Fruit fly (Drosophila melanogaster): ENCODE measurements around the gene Apc.

Apc gene

dm6 chr3R:28888561-28889426 lies 44.2 kb upstream of the Apc start (continued):
- TF ChIP-seq CG1603 (tag; optimal IDR thresholded peaks at IDR 0.05) (peak; percentile 61), knrl (GFP tag; IDR thresholded peaks at IDR 0.05; ENCODE audit: partially characterized antibody) (no peak), CG13287 (GFP tag; IDR thresholded peaks at IDR 0.05; ENCODE audit: partially characterized antibody) (no peak; the same call in 1 of the 2 replicates), ind (GFP tag; optimal IDR thresholded peaks at IDR 0.05) (peak; percentile 91), CG2678 (tag; optimal IDR thresholded peaks at IDR 0.05) (peak; percentile 88), CG13894 (tag; optimal IDR thresholded peaks at IDR 0.05) (peak; percentile 80), Abd-B (GFP tag; optimal IDR thresholded peaks at IDR 0.05) (peak; percentile 70), zfh1 (GFP tag; IDR thresholded peaks at IDR 0.05) (peak; percentile 67), slbo (GFP tag; IDR thresholded peaks at IDR 0.05) (peak; percentile 84), odd (GFP tag; optimal IDR thresholded peaks at IDR 0.05) (peak; percentile 58), Mrtf (GFP tag; IDR thresholded peaks at IDR 0.05) (peak; percentile 50; the same call in 1 of the 3 replicates), Fer1 (GFP tag; optimal IDR thresholded peaks at IDR 0.05) (peak; percentile 86), nmo (GFP tag; optimal IDR thresholded peaks at IDR 0.05) (peak; percentile 67), Dp (GFP tag; optimal IDR thresholded peaks at IDR 0.05) (no peak), cg (GFP tag; optimal IDR thresholded peaks at IDR 0.05) (peak; percentile 33), Bdp1 (GFP tag; optimal IDR thresholded peaks at IDR 0.05) (peak; percentile 70), CG14050 (GFP tag; IDR thresholded peaks at IDR 0.05) (peak; percentile 56; the same call in 2 of the 3 replicates), CG12071 (GFP tag; optimal IDR thresholded peaks at IDR 0.05) (peak; percentile 53), Scr (GFP tag; IDR thresholded peaks at IDR 0.05; ENCODE audit: partially characterized antibody) (no peak), yki (optimal IDR thresholded peaks at IDR 0.05) (no peak), bigmax (GFP tag; optimal IDR thresholded peaks at IDR 0.05) (no peak), prd (optimal IDR thresholded peaks at IDR 0.05) (no peak), prd (GFP tag; IDR thresholded peaks at IDR 0.05) (peak; percentile 74), CG31441 (GFP tag; IDR thresholded peaks at IDR 0.05) (peak; percentile 69), Kr (GFP tag; optimal IDR thresholded peaks at IDR 0.05) (no peak), CG17568 (GFP tag; optimal IDR thresholded peaks at IDR 0.05) (peak; percentile 6), hkb (optimal IDR thresholded peaks at IDR 0.05) (peak; percentile 67), hkb (GFP tag; IDR thresholded peaks at IDR 0.05) (peak; percentile 63), CG17328 (GFP tag; IDR thresholded peaks at IDR 0.05) (no peak), tin (GFP tag; optimal IDR thresholded peaks at IDR 0.05) (peak; percentile 90), HHEX (GFP tag; optimal IDR thresholded peaks at IDR 0.05) (peak; percentile 77), tgo (GFP tag; IDR thresholded peaks at IDR 0.05) (peak; percentile 69), CoRest (tag; optimal IDR thresholded peaks at IDR 0.05) (peak; percentile 76), Usf (GFP tag; optimal IDR thresholded peaks at IDR 0.05) (peak; percentile 43), lilli (GFP tag; optimal IDR thresholded peaks at IDR 0.05) (peak; percentile 90), jumu (GFP tag; optimal IDR thresholded peaks at IDR 0.05) (peak; percentile 90), Atf-2 (GFP tag; optimal IDR thresholded peaks at IDR 0.05) (peak; percentile 78), sob (GFP tag; IDR thresholded peaks at IDR 0.05) (peak; percentile 76), Dad (GFP tag; optimal IDR thresholded peaks at IDR 0.05) (peak; percentile 83), CG14710 (tag; optimal IDR thresholded peaks at IDR 0.05) (peak; percentile 79), CG4282 (GFP tag; optimal IDR thresholded peaks at IDR 0.05) (peak; percentile 79), mirr (GFP tag; optimal IDR thresholded peaks at IDR 0.05) (peak; percentile 66), Chrac-16 (GFP tag; optimal IDR thresholded peaks at IDR 0.05) (peak; percentile 76), Oaz (GFP tag; IDR thresholded peaks at IDR 0.05) (peak; percentile 49), sr (GFP tag; IDR thresholded peaks at IDR 0.05) (no peak), CG3163 (GFP tag; optimal IDR thresholded peaks at IDR 0.05) (peak; percentile 68), Ets97D (GFP tag; optimal IDR thresholded peaks at IDR 0.05) (peak; percentile 60), btn (GFP tag; optimal IDR thresholded peaks at IDR 0.05) (no peak), crol (GFP tag; IDR thresholded peaks at IDR 0.05) (no peak), CG6254 (GFP tag; optimal IDR thresholded peaks at IDR 0.05) (peak; percentile 15)
